Worm (Caenorhabditis elegans) whole organism, young adult: ENCODE measurements around the gene fbxa-54.

ENCODE experiments used
- B0019.2 ChIP-seq: fragments of 200-800 bp; sonication (Bioruptor generic); conservative IDR thresholded peaks from 2 replicates; pipeline ENCODE4 v1.3.6; 2022; ENCODE audit warnings: missing genetic modification reagents, missing genetic modification characterization, missing compliant biosample characterization
- B0261.1 ChIP-seq: sonication (generic microtip); optimal IDR thresholded peaks from 2 replicates; lab custom pipeline; 2016; ENCODE audit warnings: mild to moderate bottlenecking, missing genetic modification characterization, moderate library complexity, missing compliant biosample characterization
- B0336.3 ChIP-seq: fragments of 200-800 bp; sonication (Bioruptor generic); IDR thresholded peaks from 2 replicates; pipeline ENCODE4 v1.3.6; 2022; ENCODE audit warnings: missing genetic modification characterization, missing compliant biosample characterization
- C17E4.6 ChIP-seq: fragments of 200-800 bp; sonication (Bioruptor generic); IDR thresholded peaks from 2 replicates; pipeline ENCODE4 v1.3.6; 2022; ENCODE audit warnings: missing genetic modification reagents, missing genetic modification characterization, missing compliant biosample characterization
- D2030.7 ChIP-seq: fragments of 200-800 bp; sonication (Bioruptor generic); IDR thresholded peaks from 2 replicates; pipeline ENCODE4 v1.3.6; 2022; ENCODE audit warnings: missing genetic modification reagents, missing genetic modification characterization, missing compliant biosample characterization
- F22D6.2 ChIP-seq: sonication (generic microtip); optimal IDR thresholded peaks from 2 replicates; lab custom pipeline; 2016; ENCODE audit warnings: mild to moderate bottlenecking, missing genetic modification characterization, missing compliant biosample characterization
- F37B4.10 ChIP-seq: fragments of 200-800 bp; sonication (Bioruptor generic); IDR thresholded peaks from 2 replicates; pipeline ENCODE4 v1.3.6; 2022; ENCODE audit warnings: missing genetic modification characterization, missing compliant biosample characterization
- F39B2.1 ChIP-seq: fragments of 200-800 bp; sonication (Bioruptor generic); IDR thresholded peaks from 2 replicates; pipeline ENCODE4 v1.3.6; 2022; ENCODE audit warnings: missing genetic modification reagents, missing genetic modification characterization, missing compliant biosample characterization
- F57A8.1 ChIP-seq: fragments of 200-800 bp; sonication (Bioruptor generic); optimal IDR thresholded peaks from 2 replicates; lab custom pipeline; 2018; ENCODE audit warnings: mild to moderate bottlenecking, missing genetic modification characterization, moderate library complexity, missing compliant biosample characterization
- T26A5.8 ChIP-seq: sonication (generic microtip); optimal IDR thresholded peaks from 2 replicates; lab custom pipeline; 2016; ENCODE audit warnings: missing genetic modification characterization, missing compliant biosample characterization
- Y53G8AR.9 ChIP-seq: fragments of 200-800 bp; sonication (Bioruptor generic); conservative IDR thresholded peaks from 2 replicates; pipeline ENCODE4 v1.3.6; 2022; ENCODE audit warnings: missing genetic modification reagents, missing genetic modification characterization, missing compliant biosample characterization
- akir-1 ChIP-seq: fragments of 200-800 bp; sonication (Bioruptor generic); optimal IDR thresholded peaks from 2 replicates; lab custom pipeline; 2018; ENCODE audit warnings: mild to moderate bottlenecking, missing genetic modification characterization, moderate library complexity, missing compliant biosample characterization
- aptf-2 ChIP-seq: fragments of 200-800 bp; sonication (Bioruptor generic); conservative IDR thresholded peaks from 2 replicates; pipeline ENCODE4 v1.3.6; 2022; ENCODE audit warnings: missing genetic modification reagents, missing genetic modification characterization, missing compliant biosample characterization
- bed-1 ChIP-seq: fragments of 200-800 bp; sonication (Bioruptor generic); IDR thresholded peaks from 2 replicates; pipeline ENCODE4 v1.3.6; 2022; ENCODE audit warnings: missing genetic modification reagents, missing genetic modification characterization, missing compliant biosample characterization
- ccch-3 ChIP-seq: fragments of 200-800 bp; sonication (Bioruptor generic); optimal IDR thresholded peaks from 2 replicates; lab custom pipeline; 2018; ENCODE audit warnings: mild to moderate bottlenecking, missing genetic modification characterization, missing compliant biosample characterization
- ceh-27 ChIP-seq: fragments of 200-800 bp; sonication (Bioruptor generic); optimal IDR thresholded peaks from 2 replicates; lab custom pipeline; 2018; ENCODE audit warnings: mild to moderate bottlenecking, missing genetic modification characterization, moderate library complexity, missing compliant biosample characterization
- chd-7 ChIP-seq: sonication (generic microtip); optimal IDR thresholded peaks from 2 replicates; lab custom pipeline; 2016; ENCODE audit warnings: mild to moderate bottlenecking, missing genetic modification characterization, moderate library complexity, missing compliant biosample characterization
- die-1 ChIP-seq: sonication (generic microtip); optimal IDR thresholded peaks from 2 replicates; lab custom pipeline; 2016; ENCODE audit warnings: missing genotype, mild to moderate bottlenecking, missing genetic modification characterization, missing compliant biosample characterization
- dpff-1 ChIP-seq: sonication (generic microtip); optimal IDR thresholded peaks from 2 replicates; lab custom pipeline; 2017; ENCODE audit warnings: mild to moderate bottlenecking, missing genetic modification characterization, missing compliant biosample characterization
- dpl-1 ChIP-seq: fragments of 150-350 bp; optimal IDR thresholded peaks from 2 replicates; lab custom pipeline; 2014; ENCODE audit warnings: missing biosample characterization, missing genetic modification reagents, missing genetic modification characterization
- efl-1 ChIP-seq: fragments of 150-350 bp; optimal IDR thresholded peaks from 2 replicates; lab custom pipeline; 2014; ENCODE audit warnings: missing biosample characterization, missing genetic modification reagents, missing genetic modification characterization
- hlh-26 ChIP-seq: fragments of 200-800 bp; sonication (Bioruptor generic); conservative IDR thresholded peaks from 2 replicates; pipeline ENCODE4 v1.3.6; 2022; ENCODE audit warnings: missing genetic modification reagents, missing genetic modification characterization, missing compliant biosample characterization
- hmg-1.2 ChIP-seq: fragments of 200-800 bp; sonication (Bioruptor generic); IDR thresholded peaks from 2 replicates; pipeline ENCODE4 v1.3.6; 2022; ENCODE audit warnings: missing genetic modification reagents, missing genetic modification characterization, missing compliant biosample characterization
- hrde-1 ChIP-seq: sonication (generic microtip); optimal IDR thresholded peaks from 2 replicates; lab custom pipeline; 2016; ENCODE audit warnings: missing genetic modification characterization, mild to moderate bottlenecking, missing compliant biosample characterization, moderate library complexity, missing genotype, missing genetic modification reagents, borderline replicate concordance
- hsf-1 ChIP-seq: fragments of 200-800 bp; sonication (Bioruptor generic); IDR thresholded peaks from 2 replicates; pipeline ENCODE4 v1.3.6; 2022; ENCODE audit warnings: missing genetic modification reagents, missing genetic modification characterization, missing compliant biosample characterization
- let-607 ChIP-seq, 2 experiments: fragments of 200-800 bp in 1 of 2; sonication (Bioruptor generic) in 1 of 2; sonication (generic microtip) in 1 of 2; optimal IDR thresholded peaks; 2 replicates each; lab custom pipeline; 2016 to 2018; ENCODE audit warnings: mild to moderate bottlenecking in 2 of 2, missing compliant biosample characterization in 2 of 2, missing genetic modification characterization in 2 of 2, moderate library complexity in 2 of 2, missing genotype in 1 of 2
- lin-26 ChIP-seq: fragments of 200-800 bp; sonication (Bioruptor generic); IDR thresholded peaks from 2 replicates; pipeline ENCODE4 v1.3.6; 2022; ENCODE audit warnings: missing genetic modification reagents, missing genetic modification characterization, missing compliant biosample characterization
- lin-35 ChIP-seq, 3 experiments: fragments of 150-350 bp in 2 of 3; sonication (generic microtip) in 1 of 3; optimal IDR thresholded peaks; 2 replicates each; lab custom pipeline; 2014 to 2018; ENCODE audit warnings: missing biosample characterization in 3 of 3, missing genetic modification characterization in 3 of 3, missing genetic modification reagents in 3 of 3
- lin-40 ChIP-seq: sonication (generic microtip); optimal IDR thresholded peaks from 2 replicates; lab custom pipeline; 2016; ENCODE audit warnings: missing genetic modification characterization, mild to moderate bottlenecking, missing compliant biosample characterization, missing genotype, missing genetic modification reagents
- madf-10 ChIP-seq: sonication (generic microtip); optimal IDR thresholded peaks from 2 replicates; lab custom pipeline; 2016; ENCODE audit warnings: mild to moderate bottlenecking, missing genetic modification characterization, missing compliant biosample characterization
- madf-3 ChIP-seq: fragments of 200-800 bp; sonication (Bioruptor generic); IDR thresholded peaks from 2 replicates; pipeline ENCODE4 v1.3.6; 2022; ENCODE audit warnings: missing genetic modification reagents, missing genetic modification characterization, missing compliant biosample characterization
- madf-6 ChIP-seq: fragments of 200-800 bp; sonication (Bioruptor generic); IDR thresholded peaks from 2 replicates; pipeline ENCODE4 v1.3.6; 2022; ENCODE audit warnings: missing genetic modification reagents, missing genetic modification characterization, missing compliant biosample characterization
- nfya-1 ChIP-seq: sonication (generic microtip); optimal IDR thresholded peaks from 2 replicates; lab custom pipeline; 2017; ENCODE audit warnings: antibody characterized with exemption, missing compliant biosample characterization, missing genetic modification characterization, borderline replicate concordance; ENCODE audit not compliant: insufficient read depth
- nhr-120 ChIP-seq: fragments of 200-800 bp; sonication (Bioruptor generic); IDR thresholded peaks from 2 replicates; pipeline ENCODE4 v1.3.6; 2022; ENCODE audit warnings: missing genetic modification characterization, missing compliant biosample characterization
- nhr-80 ChIP-seq: sonication (generic microtip); optimal IDR thresholded peaks from 2 replicates; lab custom pipeline; 2016; ENCODE audit warnings: missing genetic modification characterization, missing compliant biosample characterization
- nhr-90 ChIP-seq: sonication (generic microtip); optimal IDR thresholded peaks from 2 replicates; lab custom pipeline; 2016; ENCODE audit warnings: missing genotype, mild to moderate bottlenecking, missing genetic modification characterization, missing compliant biosample characterization
- rcor-1 ChIP-seq: fragments of 200-800 bp; sonication (Bioruptor generic); IDR thresholded peaks from 2 replicates; pipeline ENCODE4 v1.3.6; 2022; ENCODE audit warnings: missing genetic modification reagents, missing genetic modification characterization, missing compliant biosample characterization
- rpc-1 ChIP-seq, 2 experiments: fragments of 150-350 bp in 1 of 2; sonication (generic microtip) in 1 of 2; optimal IDR thresholded peaks; 2 replicates each; lab custom pipeline; 2014 to 2018; ENCODE audit warnings: missing biosample characterization in 1 of 2, missing genetic modification characterization in 1 of 2, missing genetic modification reagents in 1 of 2, missing genotype in 1 of 2
- tbp1 ChIP-seq: fragments of 200-800 bp; sonication (Bioruptor generic); optimal IDR thresholded peaks from 2 replicates; lab custom pipeline; 2018; ENCODE audit warnings: mild to moderate bottlenecking, missing genetic modification characterization, missing compliant biosample characterization
- unc-130 ChIP-seq: sonication (generic microtip); optimal IDR thresholded peaks from 2 replicates; lab custom pipeline; 2016; ENCODE audit warnings: missing genetic modification reagents, missing genetic modification characterization, missing compliant biosample characterization
- unc-62 ChIP-seq: fragments of 150-350 bp; optimal IDR thresholded peaks from 2 replicates; lab custom pipeline; 2014; ENCODE audit warnings: missing biosample characterization, missing genetic modification reagents, missing genetic modification characterization
- xnd-1 ChIP-seq: sonication (generic microtip); optimal IDR thresholded peaks from 2 replicates; lab custom pipeline; 2016; ENCODE audit warnings: missing genotype, missing genetic modification reagents, missing genetic modification characterization, missing compliant biosample characterization
- zim-3 ChIP-seq: sonication (generic microtip); optimal IDR thresholded peaks from 2 replicates; lab custom pipeline; 2017; ENCODE audit warnings: mild to moderate bottlenecking, missing genetic modification characterization, moderate library complexity, missing compliant biosample characterization
- ztf-18 ChIP-seq: sonication (generic microtip); optimal IDR thresholded peaks from 2 replicates; lab custom pipeline; 2016; ENCODE audit warnings: missing genotype, mild to moderate bottlenecking, missing genetic modification characterization, missing compliant biosample characterization
- ztf-22 ChIP-seq: fragments of 200-800 bp; sonication (Bioruptor generic); optimal IDR thresholded peaks from 2 replicates; lab custom pipeline; 2018; ENCODE audit warnings: mild to moderate bottlenecking, missing genetic modification characterization, moderate library complexity, missing compliant biosample characterization
- ztf-28 ChIP-seq: fragments of 200-800 bp; sonication (Bioruptor generic); IDR thresholded peaks from 2 replicates; pipeline ENCODE4 v1.3.6; 2022; ENCODE audit warnings: missing genetic modification reagents, missing genetic modification characterization, missing compliant biosample characterization
- ztf-3 ChIP-seq: fragments of 200-800 bp; sonication (Bioruptor generic); optimal IDR thresholded peaks from 2 replicates; lab custom pipeline; 2018; ENCODE audit warnings: mild to moderate bottlenecking, missing genetic modification characterization, missing compliant biosample characterization

Gene fbxa-54

ce11 chrIII:909540-909939 is 46.6 kb upstream of the fbxa-54 start, which contains the start of gene crls-1 (continued):
- TF ChIP-seq xnd-1 (tag; lab: Kevin White, UChicago) (no peak), B0261.1 (tag; lab: Kevin White, UChicago) (no peak), hmg-1.2 (no peak), lin-40 (tag; lab: Kevin White, UChicago) (no peak), ztf-28 (no peak), rpc-1 (optimal IDR thresholded peaks at IDR 0.05; lab: Kevin White, UChicago) (no peak), rpc-1 (tag; optimal IDR thresholded peaks at IDR 0.05; lab: Kevin White, UChicago) (no peak), efl-1 (GFP tag; lab: Kevin White, UChicago) (no peak), D2030.7 (GFP tag; lab: Robert Waterston, UW) (peak; percentile 14; the same call in 1 of the 2 replicates), F37B4.10 (GFP tag; lab: Robert Waterston, UW) (no peak), lin-26 (GFP tag; lab: Robert Waterston, UW) (no peak), ccch-3 (GFP tag; lab: Kevin White, UChicago) (no peak), B0336.3 (GFP tag; lab: Robert Waterston, UW) (0 out of 2 replicates have a peak, but pooled peaks have one; percentile 30), B0019.2 (no peak), akir-1 (GFP tag; lab: Kevin White, UChicago) (no peak), unc-62 (GFP tag; lab: Kevin White, UChicago) (no peak), nhr-120 (GFP tag; lab: Robert Waterston, UW) (no peak), dpff-1 (tag; lab: Kevin White, UChicago) (no peak), nhr-80 (no peak), lin-35 (GFP tag; optimal IDR thresholded peaks at IDR 0.05; lab: Kevin White, UChicago) (no peak), die-1 (no peak), zim-3 (tag; lab: Kevin White, UChicago) (no peak), ztf-3 (no peak), ztf-18 (tag; lab: Kevin White, UChicago) (no peak), dpl-1 (GFP tag; lab: Kevin White, UChicago) (no peak), rcor-1 (GFP tag; lab: Robert Waterston, UW) (no peak), tbp1 (GFP tag; lab: Kevin White, UChicago) (no peak), madf-3 (GFP tag; lab: Robert Waterston, UW) (0 out of 2 replicates have a peak, but pooled peaks have one; percentile 28), chd-7 (tag; lab: Kevin White, UChicago) (peak; percentile 25), madf-10 (tag; lab: Kevin White, UChicago) (no peak), hrde-1 (tag; lab: Kevin White, UChicago) (no peak), nfya-1 (tag; lab: Kevin White, UChicago) (no peak), F57A8.1 (GFP tag; lab: Kevin White, UChicago) (no peak), bed-1 (GFP tag; lab: Robert Waterston, UW) (no peak), ceh-27 (GFP tag; lab: Kevin White, UChicago) (no peak), F22D6.2 (tag; lab: Kevin White, UChicago) (no peak), C17E4.6 (GFP tag; lab: Robert Waterston, UW) (no peak), unc-130 (GFP tag; lab: Kevin White, UChicago) (no peak), F39B2.1 (GFP tag; lab: Robert Waterston, UW) (no peak), let-607 (tag; optimal IDR thresholded peaks at IDR 0.05; lab: Kevin White, UChicago) (no peak), aptf-2 (no peak), hsf-1 (GFP tag; lab: Robert Waterston, UW) (peak; percentile 59; the same call in 1 of the 2 replicates), hlh-26 (no peak), Y53G8AR.9 (GFP tag; lab: Robert Waterston, UW) (peak; percentile 53; the same call in 1 of the 2 replicates), T26A5.8 (tag; lab: Kevin White, UChicago) (no peak), ztf-22 (GFP tag; lab: Kevin White, UChicago) (no peak), madf-6 (GFP tag; lab: Robert Waterston, UW) (peak; percentile 14; the same call in 1 of the 2 replicates), nhr-90 (tag; lab: Kevin White, UChicago) (no peak)
